Worm (Caenorhabditis elegans) whole organism, late embryonic: Measurements from ENCODE around the gene srm-3.

Source experiments
- C38D4.7 ChIP-seq: fragments of 200-800 bp; sonication (Bioruptor generic); optimal IDR thresholded peaks from 2 replicates; lab custom pipeline; 2018; ENCODE audit warnings: mild to moderate bottlenecking, missing genetic modification characterization, moderate library complexity, missing compliant biosample characterization
- F13H6.1 ChIP-seq: sonication (generic microtip); optimal IDR thresholded peaks from 2 replicates; lab custom pipeline; 2016; ENCODE audit warnings: missing genetic modification characterization, missing compliant biosample characterization
- K09A11.1 ChIP-seq: sonication (generic microtip); optimal IDR thresholded peaks from 2 replicates; lab custom pipeline; 2017; ENCODE audit warnings: antibody characterized with exemption, mild to moderate bottlenecking, missing genetic modification characterization, missing compliant biosample characterization; ENCODE audit not compliant: insufficient read depth
- T23F11.4 ChIP-seq: fragments of 200-800 bp; sonication (Bioruptor generic); optimal IDR thresholded peaks from 2 replicates; lab custom pipeline; 2018; ENCODE audit warnings: mild to moderate bottlenecking, missing genetic modification characterization, missing compliant biosample characterization
- Y22D7AL.16 ChIP-seq: sonication (generic microtip); optimal IDR thresholded peaks from 2 replicates; lab custom pipeline; 2016; ENCODE audit warnings: missing genetic modification characterization, missing compliant biosample characterization
- ahr-1 ChIP-seq: sonication (generic microtip); optimal IDR thresholded peaks from 2 replicates; lab custom pipeline; 2016; ENCODE audit warnings: missing genetic modification characterization, missing compliant biosample characterization
- ceh-14 ChIP-seq: sonication (generic microtip); optimal IDR thresholded peaks from 2 replicates; lab custom pipeline; 2016; ENCODE audit warnings: missing genotype, missing genetic modification characterization, missing compliant biosample characterization
- ceh-19 ChIP-seq: fragments of 200-800 bp; sonication (Bioruptor generic); optimal IDR thresholded peaks from 2 replicates; lab custom pipeline; 2018; ENCODE audit warnings: mild to moderate bottlenecking, missing genetic modification characterization, missing compliant biosample characterization
- ceh-24 ChIP-seq: sonication (generic microtip); optimal IDR thresholded peaks from 2 replicates; lab custom pipeline; 2016; ENCODE audit warnings: mild to moderate bottlenecking, missing genetic modification characterization, missing compliant biosample characterization
- ceh-34 ChIP-seq: sonication (generic microtip); optimal IDR thresholded peaks from 2 replicates; lab custom pipeline; 2016; ENCODE audit warnings: mild to moderate bottlenecking, missing genetic modification characterization, missing compliant biosample characterization
- dmd-4 ChIP-seq: sonication (generic microtip); optimal IDR thresholded peaks from 2 replicates; lab custom pipeline; 2016; ENCODE audit warnings: borderline replicate concordance, missing genetic modification characterization, missing compliant biosample characterization
- fax-1 ChIP-seq: sonication (generic microtip); optimal IDR thresholded peaks from 2 replicates; lab custom pipeline; 2016; ENCODE audit warnings: missing genotype, missing genetic modification characterization, missing compliant biosample characterization
- fkh-6 ChIP-seq: sonication (generic microtip); optimal IDR thresholded peaks from 2 replicates; lab custom pipeline; 2016; ENCODE audit warnings: missing genetic modification characterization, missing compliant biosample characterization
- gmeb-2 ChIP-seq: sonication (generic microtip); optimal IDR thresholded peaks from 2 replicates; lab custom pipeline; 2016; ENCODE audit warnings: missing genetic modification characterization, inconsistent platforms, missing compliant biosample characterization
- hlh-30 ChIP-seq: sonication (generic microtip); optimal IDR thresholded peaks from 2 replicates; lab custom pipeline; 2017; ENCODE audit warnings: antibody characterized with exemption, missing genetic modification characterization, missing compliant biosample characterization; ENCODE audit not compliant: insufficient read depth
- lim-6 ChIP-seq: sonication (generic microtip); optimal IDR thresholded peaks from 2 replicates; lab custom pipeline; 2016; ENCODE audit warnings: missing genetic modification characterization, missing compliant biosample characterization
- npax-4 ChIP-seq: sonication (generic microtip); optimal IDR thresholded peaks from 2 replicates; lab custom pipeline; 2016; ENCODE audit warnings: missing genetic modification characterization, missing compliant biosample characterization
- odd-2 ChIP-seq: sonication (generic microtip); optimal IDR thresholded peaks from 2 replicates; lab custom pipeline; 2017; ENCODE audit warnings: antibody characterized with exemption, mild to moderate bottlenecking, missing genetic modification characterization, missing compliant biosample characterization
- pag-3 ChIP-seq: sonication (generic microtip); optimal IDR thresholded peaks from 2 replicates; lab custom pipeline; 2016; ENCODE audit warnings: missing compliant biosample characterization, missing genetic modification characterization, borderline replicate concordance
- pat-9 ChIP-seq: fragments of 200-800 bp; sonication (Bioruptor generic); optimal IDR thresholded peaks from 2 replicates; lab custom pipeline; 2018; ENCODE audit warnings: mild to moderate bottlenecking, missing genetic modification characterization, moderate library complexity, missing compliant biosample characterization
- pha-2 ChIP-seq: sonication (generic microtip); optimal IDR thresholded peaks from 2 replicates; lab custom pipeline; 2017; ENCODE audit warnings: mild to moderate bottlenecking, missing genetic modification characterization, missing compliant biosample characterization
- pha-4 ChIP-seq: fragments of 150-350 bp; optimal IDR thresholded peaks from 2 replicates; lab custom pipeline; 2018; ENCODE audit warnings: missing biosample characterization, missing genetic modification reagents, missing genetic modification characterization
- rnt-1 ChIP-seq: sonication (generic microtip); optimal IDR thresholded peaks from 2 replicates; lab custom pipeline; 2016; ENCODE audit warnings: missing genetic modification characterization, missing compliant biosample characterization
- sdc-2 ChIP-seq: sonication (generic microtip); optimal IDR thresholded peaks from 2 replicates; lab custom pipeline; 2016; ENCODE audit warnings: missing genotype, missing genetic modification characterization, missing compliant biosample characterization
- sox-2 ChIP-seq: fragments of 200-800 bp; sonication (Bioruptor generic); IDR thresholded peaks from 2 replicates; pipeline ENCODE4 v1.3.6; 2022; ENCODE audit warnings: missing genetic modification reagents, missing genetic modification characterization, missing compliant biosample characterization
- unc-3 ChIP-seq, 2 experiments: fragments of 200-800 bp in 1 of 2; sonication (Bioruptor generic) in 1 of 2; sonication (generic microtip) in 1 of 2; conservative IDR thresholded peaks in 1 of 2; optimal IDR thresholded peaks in 1 of 2; 2 replicates each; pipeline versions ENCODE4 v1.3.6 to Lab custom; 2016 to 2022; ENCODE audit warnings: missing compliant biosample characterization in 2 of 2, missing genetic modification characterization in 2 of 2, missing genetic modification reagents in 1 of 2
- unc-55 ChIP-seq: sonication (generic microtip); optimal IDR thresholded peaks from 2 replicates; lab custom pipeline; 2017; ENCODE audit warnings: missing biosample characterization, missing genetic modification reagents, missing genetic modification characterization
- unc-86 ChIP-seq: sonication (generic microtip); optimal IDR thresholded peaks from 2 replicates; lab custom pipeline; 2016; ENCODE audit warnings: missing genetic modification characterization, missing compliant biosample characterization
- zip-5 ChIP-seq: sonication (generic microtip); optimal IDR thresholded peaks from 2 replicates; lab custom pipeline; 2016; ENCODE audit warnings: missing genetic modification characterization, missing compliant biosample characterization
- ztf-16 ChIP-seq: sonication (generic microtip); optimal IDR thresholded peaks from 2 replicates; lab custom pipeline; 2017; ENCODE audit warnings: missing genetic modification characterization, missing compliant biosample characterization

srm-3 gene

DNA sequence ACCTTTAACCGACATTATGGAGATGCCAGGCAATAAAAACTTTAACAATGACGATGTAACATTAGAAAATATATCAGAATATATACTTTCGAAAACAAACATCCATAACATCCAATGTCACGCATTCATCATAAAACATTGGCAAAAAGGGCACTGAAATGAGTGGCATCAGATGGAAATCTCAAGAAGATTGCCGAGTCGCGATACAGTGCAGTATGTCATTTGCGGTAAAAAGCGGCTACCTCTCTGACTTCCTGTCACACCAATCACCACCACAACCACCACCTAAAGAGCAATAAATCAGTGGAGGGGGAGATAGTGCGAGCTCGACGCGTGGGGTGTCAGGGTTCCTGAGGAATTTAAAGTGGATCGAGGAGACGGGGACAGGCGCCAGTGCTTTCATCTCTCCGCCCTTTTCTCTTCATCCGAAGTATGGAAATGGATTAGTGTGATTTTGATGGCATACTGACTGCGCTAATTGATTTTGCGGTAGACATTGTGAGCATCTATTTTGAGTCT lies 35.7 kb upstream of the srm-3 start:
- TF ChIP-seq T23F11.4 = no peak
- TF ChIP-seq odd-2 (tag; lab: Kevin White, UChicago) = no peak
- no peak for TF ChIP-seq fkh-6
- TF ChIP-seq F13H6.1 (tag; lab: Kevin White, UChicago) = no peak
- TF ChIP-seq zip-5 (tag; lab: Kevin White, UChicago) = no peak
- peak; percentile 27 for TF ChIP-seq rnt-1 (tag; lab: Kevin White, UChicago)
- TF ChIP-seq pha-4 (tag; lab: Kevin White, UChicago) = no peak
- no peak for TF ChIP-seq ceh-34
- TF ChIP-seq unc-55 (GFP tag; lab: Kevin White, UChicago) = peak; percentile 48
- TF ChIP-seq, all 69 proteins: peak for 2

DNA sequence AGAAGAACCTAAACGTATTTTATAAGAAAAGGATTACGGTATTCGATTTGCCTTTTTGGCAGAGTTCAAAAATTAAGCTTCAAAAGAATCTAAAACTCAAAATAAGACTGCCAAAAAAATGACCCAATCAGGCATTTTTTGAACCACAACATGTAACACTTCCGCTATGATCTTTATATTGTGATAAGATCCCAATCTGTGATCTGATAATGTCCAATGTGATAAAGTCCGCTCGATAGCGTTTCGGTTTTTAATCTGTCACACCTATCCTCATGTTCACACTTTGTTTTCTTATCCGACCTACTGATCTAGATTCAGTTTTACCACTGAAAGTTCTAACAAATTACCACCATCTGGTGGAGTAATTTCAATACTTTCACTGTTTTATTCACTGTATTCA lies 34.7 kb upstream of the srm-3 start:
- TF ChIP-seq ztf-16 (tag; lab: Kevin White, UChicago) (no peak), C38D4.7 (GFP tag; lab: Kevin White, UChicago) (no peak), rnt-1 (tag; lab: Kevin White, UChicago) (no peak), ahr-1 (tag; lab: Kevin White, UChicago) (no peak), pha-4 (tag; lab: Kevin White, UChicago) (no peak), K09A11.1 (tag; lab: Kevin White, UChicago) (no peak), pag-3 (tag; lab: Kevin White, UChicago) (no peak), hlh-30 (tag; lab: Kevin White, UChicago) (no peak), lim-6 (no peak), sox-2 (GFP tag; lab: Robert Waterston, UW) (no peak), ceh-19 (GFP tag; lab: Kevin White, UChicago) (no peak), fax-1 (no peak), unc-86 (tag; lab: Kevin White, UChicago) (no peak)

DNA sequence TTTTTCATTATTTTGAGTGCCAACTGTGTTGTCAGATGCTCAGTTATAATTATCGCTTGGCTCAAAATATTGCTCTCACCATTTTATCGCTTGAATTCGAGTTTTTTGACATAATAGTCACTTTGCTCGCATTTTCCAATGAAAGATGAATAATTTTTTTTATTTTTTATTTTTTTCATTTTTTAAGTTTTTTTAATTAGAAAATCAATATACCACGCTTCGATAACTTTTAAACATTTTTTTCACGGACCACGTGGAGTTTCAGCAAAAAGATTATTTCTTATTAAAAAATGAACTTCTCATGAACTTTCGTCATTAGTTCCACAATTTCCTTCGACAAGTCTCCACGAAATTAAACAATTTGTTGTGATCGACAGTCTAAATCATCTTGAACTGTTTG lies 34.1 kb upstream of the srm-3 start, which contains the start of gene elt-1:
elt-1 (plus strand) TSS at position 301 of the 400 bp plus-strand sequence.
- TF ChIP-seq ceh-24 (tag; lab: Kevin White, UChicago) (no peak), npax-4 (tag; lab: Kevin White, UChicago) (no peak), pha-2 (tag; lab: Kevin White, UChicago) (no peak), sdc-2 (tag; lab: Kevin White, UChicago) (no peak), fkh-6 (no peak)

DNA sequence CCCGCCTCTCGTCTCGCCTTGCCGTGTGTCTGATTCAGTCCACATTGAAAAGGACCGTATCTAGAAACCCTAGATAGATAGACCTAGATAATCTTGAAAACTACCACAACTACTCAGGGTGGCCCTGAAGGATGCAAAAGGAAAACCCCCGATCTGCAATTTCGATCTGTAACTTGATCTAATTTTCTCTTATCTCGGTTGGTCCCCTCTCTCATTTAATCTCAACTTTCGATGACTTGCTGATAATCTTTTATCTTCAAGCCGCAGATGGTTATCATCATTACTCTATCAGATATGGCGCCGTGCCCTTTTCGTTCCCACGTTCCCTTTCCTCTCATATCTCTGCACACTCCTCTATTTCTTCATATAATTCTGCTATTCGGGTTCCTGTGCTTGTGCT lies 33.3 kb upstream of the srm-3 start:
- TF ChIP-seq rnt-1 (tag; lab: Kevin White, UChicago) = peak; percentile 100
- TF ChIP-seq ceh-14 (tag; lab: Kevin White, UChicago) = no peak

DNA sequence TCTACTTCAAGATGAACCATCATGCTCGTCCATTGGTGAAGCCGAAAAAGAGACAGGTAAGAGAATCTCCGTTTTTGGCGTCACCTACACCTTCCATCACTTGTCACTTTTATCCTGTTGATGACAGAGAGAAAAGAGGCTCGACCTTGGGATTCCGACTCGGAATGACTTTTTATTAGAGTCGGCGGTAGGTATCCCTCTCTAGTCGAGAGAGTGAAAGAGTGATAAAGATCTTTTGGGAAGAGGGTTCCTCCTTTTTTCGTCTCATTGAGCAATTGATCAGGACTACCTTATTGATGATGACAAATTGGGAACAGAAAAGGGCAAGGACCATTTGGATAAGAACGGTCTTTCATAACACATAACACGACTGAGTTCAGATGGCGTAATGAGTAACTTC lies 31.4 kb upstream of the srm-3 start:
- no peak for TF ChIP-seq Y22D7AL.16 (tag; lab: Kevin White, UChicago)
- no peak for TF ChIP-seq gmeb-2 (tag; lab: Kevin White, UChicago)
- TF ChIP-seq dmd-4 (tag; lab: Kevin White, UChicago) = no peak
- TF ChIP-seq, all 69 proteins: peak for 0

DNA sequence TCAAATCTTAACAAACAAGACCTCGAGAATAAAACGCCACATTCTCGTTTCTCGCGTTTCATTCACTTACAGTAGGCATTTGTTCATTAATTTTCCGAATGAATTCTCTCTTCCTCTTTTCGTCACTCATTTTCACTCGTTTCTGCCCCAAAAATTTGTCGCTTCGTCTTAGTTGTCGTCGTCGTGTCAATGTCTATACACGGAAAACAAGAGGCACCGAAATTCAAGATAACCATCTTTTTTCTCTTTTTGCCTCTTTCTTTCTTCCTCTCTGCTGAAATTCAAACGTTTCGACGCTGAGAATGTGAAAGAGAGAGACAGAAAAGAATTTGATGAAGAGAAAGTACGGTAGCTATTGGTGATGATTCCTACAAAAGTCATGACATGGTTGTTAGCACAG lies 30.8 kb upstream of the srm-3 start:
- TF ChIP-seq unc-86 (tag; lab: Kevin White, UChicago) (no peak), dmd-4 (tag; lab: Kevin White, UChicago) (no peak), unc-3 (GFP tag; conservative IDR thresholded peaks at IDR 0.05; lab: Robert Waterston, UW) (no peak), unc-3 (tag; optimal IDR thresholded peaks at IDR 0.05; lab: Kevin White, UChicago) (no peak), pat-9 (tag; lab: Kevin White, UChicago) (no peak), sdc-2 (tag; lab: Kevin White, UChicago) (no peak)
- TF ChIP-seq, all 69 proteins: peak for 0
